ENCODE assay signal across 4 worm cellular contexts in genomic region chrIII:10868653-10869392, ce11.
A peak's percentile ranks its signal among the peaks of the same experiment; 100 is the strongest.
TF ChIP-seq lines count a peak whose summit lies in the region.

TSS of gene cey-4 (minus strand) at chrIII:10868703.
TSS of gene vps-50 (plus strand) at chrIII:10869193.

TF ChIP-seq in whole organism, L2 larva, 48 proteins besides CTCF, POLR2A, EP300 and RAD21:
- TF ChIP-seq R02D3.7 (tag; optimal IDR thresholded peaks at IDR 0.05; lab: Kevin White, UChicago) (no peak), lsy-2 (tag; optimal IDR thresholded peaks at IDR 0.05; lab: Kevin White, UChicago) (peak in 1 of 2 experiments; percentile 56), unc-55 (GFP tag; optimal IDR thresholded peaks at IDR 0.05; lab: Kevin White, UChicago) (peak; percentile 81), sma-3 (GFP tag; optimal IDR thresholded peaks at IDR 0.05; lab: Kevin White, UChicago) (no peak), dmd-4 (tag; optimal IDR thresholded peaks at IDR 0.05; lab: Kevin White, UChicago) (no peak), nhr-129 (tag; optimal IDR thresholded peaks at IDR 0.05; lab: Kevin White, UChicago) (peak; percentile 71), mab-5 (tag; optimal IDR thresholded peaks at IDR 0.05; lab: Kevin White, UChicago) (no peak), sem-4 (tag; optimal IDR thresholded peaks at IDR 0.05; lab: Kevin White, UChicago) (no peak), nhr-77 (tag; optimal IDR thresholded peaks at IDR 0.05; lab: Kevin White, UChicago) (no peak), ZK546.5 (tag; optimal IDR thresholded peaks at IDR 0.05; lab: Kevin White, UChicago) (no peak), nhr-23 (tag; optimal IDR thresholded peaks at IDR 0.05; lab: Kevin White, UChicago) (no peak), C34F6.9 (tag; optimal IDR thresholded peaks at IDR 0.05; lab: Kevin White, UChicago) (peak; percentile 50), ama-1 (optimal IDR thresholded peaks at IDR 0.05; lab: Kevin White, UChicago) (no peak), ztf-4 (tag; optimal IDR thresholded peaks at IDR 0.05; lab: Kevin White, UChicago) (no peak), zag-1 (tag; optimal IDR thresholded peaks at IDR 0.05; lab: Kevin White, UChicago) (peak; percentile 7)

TF ChIP-seq in whole organism, L4 larva, 104 proteins besides CTCF, POLR2A, EP300 and RAD21 (continues in another document):
- no peak for TF ChIP-seq aly-2 (tag; optimal IDR thresholded peaks at IDR 0.05; lab: Kevin White, UChicago)
- peak; percentile 28; the same call in 1 of the 2 replicates for TF ChIP-seq dmd-6 (GFP tag; IDR thresholded peaks at IDR 0.05; lab: Robert Waterston, UW)
- no peak for TF ChIP-seq nhr-41 (GFP tag; IDR thresholded peaks at IDR 0.05; lab: Robert Waterston, UW)
- no peak for TF ChIP-seq snpc-4 (tag; optimal IDR thresholded peaks at IDR 0.05; lab: Kevin White, UChicago)
- peak; percentile 35 for TF ChIP-seq lin-38 (GFP tag; IDR thresholded peaks at IDR 0.05; lab: Robert Waterston, UW)
- TF ChIP-seq F10B5.3 (tag; optimal IDR thresholded peaks at IDR 0.05; lab: Kevin White, UChicago), result no peak
- no peak for TF ChIP-seq lin-1 (GFP tag; IDR thresholded peaks at IDR 0.05; lab: Robert Waterston, UW)
- no peak for TF ChIP-seq nhr-102 (tag; optimal IDR thresholded peaks at IDR 0.05; lab: Kevin White, UChicago)
- no peak for TF ChIP-seq fkh-10 (GFP tag; optimal IDR thresholded peaks at IDR 0.05; lab: Kevin White, UChicago)
- TF ChIP-seq egl-43 (GFP tag; IDR thresholded peaks at IDR 0.05; lab: Robert Waterston, UW), result no peak
- TF ChIP-seq dpl-1 (GFP tag; optimal IDR thresholded peaks at IDR 0.05; lab: Kevin White, UChicago), result peak; percentile 53
- no peak for TF ChIP-seq T20F7.1 (GFP tag; optimal IDR thresholded peaks at IDR 0.05; lab: Kevin White, UChicago)
- peak; percentile 64 for TF ChIP-seq mes-2 (tag; optimal IDR thresholded peaks at IDR 0.05; lab: Kevin White, UChicago; ENCODE audit: poor library complexity, severe bottlenecking)
- TF ChIP-seq arid-1 (GFP tag; conservative IDR thresholded peaks at IDR 0.05; lab: Robert Waterston, UW), result no peak
- TF ChIP-seq duxl-1 (tag; optimal IDR thresholded peaks at IDR 0.05; lab: Kevin White, UChicago; ENCODE audit: poor library complexity), result no peak
- peak; percentile 17 for TF ChIP-seq dve-1 (tag; optimal IDR thresholded peaks at IDR 0.05; lab: Kevin White, UChicago; ENCODE audit: insufficient read depth)
- TF ChIP-seq pha-4 (GFP tag; IDR thresholded peaks at IDR 0.05; lab: Robert Waterston, UW), result no peak
- no peak for TF ChIP-seq pha-4 (tag; optimal IDR thresholded peaks at IDR 0.05; lab: Kevin White, UChicago)
- no peak for TF ChIP-seq egl-27 (tag; optimal IDR thresholded peaks at IDR 0.05; lab: Kevin White, UChicago)
- TF ChIP-seq tra-1 (GFP tag; IDR thresholded peaks at IDR 0.05; lab: Robert Waterston, UW), result no peak
- TF ChIP-seq lin-29 (GFP tag; IDR thresholded peaks at IDR 0.05; lab: Robert Waterston, UW), result no peak
- TF ChIP-seq lin-39 (tag; optimal IDR thresholded peaks at IDR 0.05; lab: Kevin White, UChicago), result no peak
- TF ChIP-seq lsy-2 (tag; optimal IDR thresholded peaks at IDR 0.05; lab: Kevin White, UChicago), result peak in 1 of 2 experiments; percentile 45
- no peak for TF ChIP-seq lim-7 (GFP tag; IDR thresholded peaks at IDR 0.05; lab: Robert Waterston, UW)
- no peak for TF ChIP-seq madf-9 (GFP tag; conservative IDR thresholded peaks at IDR 0.05; lab: Robert Waterston, UW)
- no peak for TF ChIP-seq nhr-28 (tag; optimal IDR thresholded peaks at IDR 0.05; lab: Kevin White, UChicago)
- TF ChIP-seq ceh-28 (tag; optimal IDR thresholded peaks at IDR 0.05; lab: Kevin White, UChicago), result peak; percentile 50

TF ChIP-seq in whole organism, late embryonic, 69 proteins besides CTCF, POLR2A, EP300 and RAD21 (continues in another document):
- TF ChIP-seq ceh-22 (tag; optimal IDR thresholded peaks at IDR 0.05; lab: Kevin White, UChicago) (no peak), elt-2 (tag; optimal IDR thresholded peaks at IDR 0.05; lab: Kevin White, UChicago) (peak; percentile 6), ceh-14 (tag; optimal IDR thresholded peaks at IDR 0.05; lab: Kevin White, UChicago) (no peak), sox-4 (tag; optimal IDR thresholded peaks at IDR 0.05; lab: Kevin White, UChicago) (no peak), elt-4 (tag; optimal IDR thresholded peaks at IDR 0.05; lab: Kevin White, UChicago) (no peak), unc-55 (GFP tag; optimal IDR thresholded peaks at IDR 0.05; lab: Kevin White, UChicago) (no peak), C08G9.2 (tag; optimal IDR thresholded peaks at IDR 0.05; lab: Kevin White, UChicago) (no peak), K09A11.1 (tag; optimal IDR thresholded peaks at IDR 0.05; lab: Kevin White, UChicago; ENCODE audit: insufficient read depth) (no peak), Y22D7AL.16 (tag; optimal IDR thresholded peaks at IDR 0.05; lab: Kevin White, UChicago) (no peak), ceh-31 (tag; optimal IDR thresholded peaks at IDR 0.05; lab: Kevin White, UChicago) (peak; percentile 60), ceh-24 (tag; optimal IDR thresholded peaks at IDR 0.05; lab: Kevin White, UChicago) (no peak), fkh-6 (tag; optimal IDR thresholded peaks at IDR 0.05; lab: Kevin White, UChicago) (no peak), T23F11.4 (GFP tag; optimal IDR thresholded peaks at IDR 0.05; lab: Kevin White, UChicago) (no peak), zip-5 (tag; optimal IDR thresholded peaks at IDR 0.05; lab: Kevin White, UChicago) (no peak), pha-2 (tag; optimal IDR thresholded peaks at IDR 0.05; lab: Kevin White, UChicago) (no peak), unc-86 (tag; optimal IDR thresholded peaks at IDR 0.05; lab: Kevin White, UChicago) (peak; percentile 31), unc-42 (tag; optimal IDR thresholded peaks at IDR 0.05; lab: Kevin White, UChicago) (peak; percentile 68), ceh-9 (tag; optimal IDR thresholded peaks at IDR 0.05; lab: Kevin White, UChicago) (no peak), ttx-3 (tag; optimal IDR thresholded peaks at IDR 0.05; lab: Kevin White, UChicago) (no peak), sdc-2 (tag; optimal IDR thresholded peaks at IDR 0.05; lab: Kevin White, UChicago) (no peak), syd-9 (tag; optimal IDR thresholded peaks at IDR 0.05; lab: Kevin White, UChicago) (no peak), odd-2 (tag; optimal IDR thresholded peaks at IDR 0.05; lab: Kevin White, UChicago) (no peak), dve-1 (tag; optimal IDR thresholded peaks at IDR 0.05; lab: Kevin White, UChicago) (peak; percentile 20), nhr-11 (tag; optimal IDR thresholded peaks at IDR 0.05; lab: Kevin White, UChicago) (no peak), eyg-1 (tag; optimal IDR thresholded peaks at IDR 0.05; lab: Kevin White, UChicago) (no peak), hlh-8 (tag; optimal IDR thresholded peaks at IDR 0.05; lab: Kevin White, UChicago) (no peak), dmd-4 (tag; optimal IDR thresholded peaks at IDR 0.05; lab: Kevin White, UChicago; ENCODE audit: borderline replicate concordance) (no peak), gmeb-2 (tag; optimal IDR thresholded peaks at IDR 0.05; lab: Kevin White, UChicago) (no peak), unc-3 (GFP tag; conservative IDR thresholded peaks at IDR 0.05; lab: Robert Waterston, UW) (no peak), unc-3 (tag; optimal IDR thresholded peaks at IDR 0.05; lab: Kevin White, UChicago) (peak; percentile 26)

TF ChIP-seq in whole organism, mixed stage, embryonic, 35 proteins besides CTCF, POLR2A, EP300 and RAD21:
- no peak for TF ChIP-seq cnd-1 (tag; optimal IDR thresholded peaks at IDR 0.05; lab: Kevin White, UChicago)
- TF ChIP-seq ces-1 (GFP tag; optimal IDR thresholded peaks at IDR 0.05; lab: Kevin White, UChicago), result peak; percentile 92
- no peak for TF ChIP-seq ceh-39 (tag; optimal IDR thresholded peaks at IDR 0.05; lab: Kevin White, UChicago)
- peak; percentile 74 for TF ChIP-seq unc-120 (tag; optimal IDR thresholded peaks at IDR 0.05; lab: Kevin White, UChicago; ENCODE audit: poor library complexity, severe bottlenecking)
- TF ChIP-seq ham-2 (GFP tag; optimal IDR thresholded peaks at IDR 0.05; lab: Kevin White, UChicago), result no peak
- TF ChIP-seq mep-1 (tag; optimal IDR thresholded peaks at IDR 0.05; lab: Kevin White, UChicago), result peak; percentile 44
- peak; percentile 23 for TF ChIP-seq sptf-1 (tag; optimal IDR thresholded peaks at IDR 0.05; lab: Kevin White, UChicago)
- TF ChIP-seq lsy-2 (tag; optimal IDR thresholded peaks at IDR 0.05; lab: Kevin White, UChicago), result peak; percentile 9
- peak; percentile 7 for TF ChIP-seq hlh-1 (tag; optimal IDR thresholded peaks at IDR 0.05; lab: Kevin White, UChicago)
TF ChIP-seq in whole organism, mixed stage, embryonic: peak in this region for 6.
